Worm (Caenorhabditis elegans): ENCODE measurements around the gene C28H8.2.

ce11 chrIII:5876140-5876675 is 43.9 kb upstream of the C28H8.2 start, which contains the start of gene aldo-2:
- TF ChIP-seq ztf-29 (GFP tag; IDR thresholded peaks at IDR 0.05) (no peak), ref-1 (GFP tag; conservative IDR thresholded peaks at IDR 0.05) (no peak), flt-1 (GFP tag; IDR thresholded peaks at IDR 0.05) (no peak), ztf-23 (GFP tag; IDR thresholded peaks at IDR 0.05) (no peak), cog-1 (tag; optimal IDR thresholded peaks at IDR 0.05) (no peak), med-1 (GFP tag; optimal IDR thresholded peaks at IDR 0.05; ENCODE audit: insufficient read depth) (no peak), klf-2 (GFP tag; conservative IDR thresholded peaks at IDR 0.05) (no peak)
